Fruit fly (Drosophila melanogaster): Measurements from ENCODE around the gene Trpml.

Trpml gene

dm6 chr3L:19687200-19687687 lies 30.9 kb downstream of the Trpml start, which contains the start of the genes CG8765 and Gbeta76C (continued):
- TF ChIP-seq CG7987 (GFP tag; optimal IDR thresholded peaks at IDR 0.05): peak; percentile 51
- TF ChIP-seq Atf-2 (GFP tag; optimal IDR thresholded peaks at IDR 0.05): no peak
- no peak for TF ChIP-seq CG1602 (GFP tag; optimal IDR thresholded peaks at IDR 0.05)
- peak; percentile 96 for TF ChIP-seq MBD-R2 (GFP tag; IDR thresholded peaks at IDR 0.05)
- TF ChIP-seq CG43689 (GFP tag; IDR thresholded peaks at IDR 0.05): no peak
- TF ChIP-seq CG10267 (tag; optimal IDR thresholded peaks at IDR 0.05): peak; percentile 98
- TF ChIP-seq cad (GFP tag; optimal IDR thresholded peaks at IDR 0.05): no peak
- TF ChIP-seq CG15696 (tag; optimal IDR thresholded peaks at IDR 0.05): no peak
- no peak for TF ChIP-seq CG1529 (GFP tag; optimal IDR thresholded peaks at IDR 0.05)
- TF ChIP-seq Fer3 (tag; optimal IDR thresholded peaks at IDR 0.05): no peak
- TF ChIP-seq esg (GFP tag; conservative IDR thresholded peaks at IDR 0.05): no peak
- no peak for TF ChIP-seq Dek (tag; optimal IDR thresholded peaks at IDR 0.05)
- TF ChIP-seq pho (GFP tag; optimal IDR thresholded peaks at IDR 0.05): peak; percentile 50
- peak; percentile 88 for TF ChIP-seq ranshi (GFP tag; IDR thresholded peaks at IDR 0.05)
- peak; percentile 5 for TF ChIP-seq CG18764 (GFP tag; optimal IDR thresholded peaks at IDR 0.05)
- TF ChIP-seq CG14860 (GFP tag; IDR thresholded peaks at IDR 0.05; ENCODE audit: partially characterized antibody): no peak
- TF ChIP-seq CG15601 (tag; optimal IDR thresholded peaks at IDR 0.05): no peak
- TF ChIP-seq chn (GFP tag; optimal IDR thresholded peaks at IDR 0.05): peak; percentile 32
- peak; percentile 26 for TF ChIP-seq CG13424 (tag; optimal IDR thresholded peaks at IDR 0.05)
- TF ChIP-seq dysf (GFP tag; IDR thresholded peaks at IDR 0.05): peak; percentile 27; the same call in 1 of the 3 replicates
- peak in 1 of 2 experiments; percentile 66 for TF ChIP-seq insv (GFP tag; optimal IDR thresholded peaks at IDR 0.05)
- TF ChIP-seq slp2 (GFP tag; optimal IDR thresholded peaks at IDR 0.05): no peak
- TF ChIP-seq gem (tag; optimal IDR thresholded peaks at IDR 0.05): no peak
- no peak for TF ChIP-seq ATbp (GFP tag; optimal IDR thresholded peaks at IDR 0.05)
- no peak for TF ChIP-seq CG8388 (GFP tag; optimal IDR thresholded peaks at IDR 0.05)
- TF ChIP-seq row (GFP tag; IDR thresholded peaks at IDR 0.05): peak; percentile 57; the same call in 2 of the 3 replicates
- no peak for TF ChIP-seq tgo (GFP tag; IDR thresholded peaks at IDR 0.05)
- TF ChIP-seq Mad (GFP tag; optimal IDR thresholded peaks at IDR 0.05): no peak
- TF ChIP-seq Eip74EF (GFP tag; optimal IDR thresholded peaks at IDR 0.05): no peak
- no peak for TF ChIP-seq CG11504 (tag; optimal IDR thresholded peaks at IDR 0.05)
- TF ChIP-seq CG12659 (GFP tag; optimal IDR thresholded peaks at IDR 0.05): peak; percentile 74
- TF ChIP-seq tll (GFP tag; optimal IDR thresholded peaks at IDR 0.05): peak in 1 of 2 experiments; percentile 1
- TF ChIP-seq Dfd (GFP tag; optimal IDR thresholded peaks at IDR 0.05): no peak
- no peak for TF ChIP-seq salm (tag; optimal IDR thresholded peaks at IDR 0.05)
- TF ChIP-seq HmgD (GFP tag; optimal IDR thresholded peaks at IDR 0.05): peak; percentile 76
- peak; percentile 88 for TF ChIP-seq CG15514 (GFP tag; optimal IDR thresholded peaks at IDR 0.05)
- TF ChIP-seq CG7745 (tag; optimal IDR thresholded peaks at IDR 0.05): no peak
- no peak for TF ChIP-seq fd64A (GFP tag; optimal IDR thresholded peaks at IDR 0.05)
- TF ChIP-seq CG10321 (GFP tag; IDR thresholded peaks at IDR 0.05): no peak
- TF ChIP-seq NK7.1 (GFP tag; optimal IDR thresholded peaks at IDR 0.05): no peak
- TF ChIP-seq Med (GFP tag): peak; percentile 95
- TF ChIP-seq ken (GFP tag; IDR thresholded peaks at IDR 0.05): 0 out of 3 replicates have a peak, but pooled peaks have one; percentile 44
- no peak for TF ChIP-seq exex (tag; optimal IDR thresholded peaks at IDR 0.05)
- TF ChIP-seq CG15011 (GFP tag; optimal IDR thresholded peaks at IDR 0.05): no peak
- TF ChIP-seq CG3065 (GFP tag; optimal IDR thresholded peaks at IDR 0.05): no peak
- TF ChIP-seq Six4 (GFP tag; optimal IDR thresholded peaks at IDR 0.05): no peak
- no peak for TF ChIP-seq CG3838 (GFP tag; optimal IDR thresholded peaks at IDR 0.05)
- TF ChIP-seq Gsc (GFP tag; IDR thresholded peaks at IDR 0.05): no peak
- TF ChIP-seq CG34376 (GFP tag; optimal IDR thresholded peaks at IDR 0.05): no peak
- no peak for TF ChIP-seq ara (GFP tag; IDR thresholded peaks at IDR 0.05)

Data from whole organism, embryonic.